Worm (Caenorhabditis elegans): ENCODE measurements around the gene pgap-2.

pgap-2 gene

DNA sequence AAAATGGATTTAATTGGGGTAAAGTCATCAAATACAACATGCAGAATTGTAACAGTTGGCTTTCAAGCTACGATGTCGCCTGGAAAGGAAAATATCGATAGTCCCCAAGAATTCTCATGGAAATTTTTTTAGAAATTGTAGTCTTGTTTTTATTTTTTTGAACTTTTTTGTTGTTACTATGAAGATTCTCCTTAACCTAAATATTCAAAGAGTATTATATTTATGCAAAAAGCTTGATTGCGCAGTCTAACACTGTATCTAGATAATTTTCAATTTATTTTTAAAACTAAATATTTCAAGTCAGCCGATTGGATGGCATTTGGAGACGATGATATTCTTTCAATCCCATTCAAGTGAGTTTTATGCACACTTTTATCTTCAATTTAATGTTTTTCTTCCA lies at the start of gene pgap-2:
TSS of gene pgap-2 (plus strand) at position 301 of the 400 bp plus-strand sequence.
- TF ChIP-seq unc-39 (tag; optimal IDR thresholded peaks at IDR 0.05) (no peak), fos-1 (tag; optimal IDR thresholded peaks at IDR 0.05) (no peak), ceh-16 (tag; optimal IDR thresholded peaks at IDR 0.05) (no peak), blmp-1 (tag; optimal IDR thresholded peaks at IDR 0.05; ENCODE audit: insufficient read depth) (no peak), lin-11 (tag; optimal IDR thresholded peaks at IDR 0.05) (no peak), lsy-2 (tag; optimal IDR thresholded peaks at IDR 0.05) (no peak), elt-3 (tag; optimal IDR thresholded peaks at IDR 0.05) (no peak), nhr-129 (tag; optimal IDR thresholded peaks at IDR 0.05) (no peak)

DNA sequence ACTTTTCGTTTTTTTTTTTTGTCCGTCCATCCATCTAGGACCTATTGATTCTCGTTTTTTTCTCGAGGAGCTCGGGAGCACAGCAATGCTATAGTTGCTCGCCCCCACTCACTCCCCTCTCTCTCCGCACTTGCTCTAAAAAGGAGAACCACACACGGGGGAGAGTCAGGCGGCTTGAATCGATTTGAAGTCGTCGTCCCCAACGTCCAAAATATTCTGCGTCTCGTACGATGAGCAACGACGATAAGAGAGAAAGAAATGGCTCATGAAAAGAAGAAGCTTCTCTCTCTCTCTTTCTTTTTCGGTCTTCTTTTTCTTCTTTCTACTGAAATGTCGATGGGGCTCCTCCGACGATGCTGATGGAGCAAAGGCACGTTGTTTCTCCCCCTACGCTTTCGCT lies 48.9 kb upstream of the pgap-2 start:
- no peak for TF ChIP-seq elt-3 (tag; optimal IDR thresholded peaks at IDR 0.05)
- no peak for TF ChIP-seq fos-1 (tag; optimal IDR thresholded peaks at IDR 0.05)
- no peak for TF ChIP-seq nhr-77 (tag; optimal IDR thresholded peaks at IDR 0.05)
- no peak for TF ChIP-seq skn-1 (tag; optimal IDR thresholded peaks at IDR 0.05)
- no peak for TF ChIP-seq sma-3 (GFP tag; optimal IDR thresholded peaks at IDR 0.05)
- TF ChIP-seq C34F6.9 (tag; optimal IDR thresholded peaks at IDR 0.05): peak; percentile 83
- peak; percentile 88 for TF ChIP-seq zag-1 (tag; optimal IDR thresholded peaks at IDR 0.05)
- peak; percentile 55 to 70 for TF ChIP-seq lsy-2 (tag; optimal IDR thresholded peaks at IDR 0.05)
- TF ChIP-seq alr-1 (tag; optimal IDR thresholded peaks at IDR 0.05): no peak
- peak; percentile 91 for TF ChIP-seq unc-55 (GFP tag; optimal IDR thresholded peaks at IDR 0.05)
- peak; percentile 45 for TF ChIP-seq egl-27 (tag; optimal IDR thresholded peaks at IDR 0.05)
- TF ChIP-seq mdl-1 (tag; optimal IDR thresholded peaks at IDR 0.05): peak in 1 of 2 experiments; percentile 32
- TF ChIP-seq F13H6.1 (tag; optimal IDR thresholded peaks at IDR 0.05): peak; percentile 63
- TF ChIP-seq nhr-10 (tag; optimal IDR thresholded peaks at IDR 0.05): no peak
- TF ChIP-seq crh-2 (tag; optimal IDR thresholded peaks at IDR 0.05): peak; percentile 72
- TF ChIP-seq gmeb-1 (tag; optimal IDR thresholded peaks at IDR 0.05): no peak
- TF ChIP-seq ceh-16 (tag; optimal IDR thresholded peaks at IDR 0.05): no peak
- no peak for TF ChIP-seq nhr-23 (tag; optimal IDR thresholded peaks at IDR 0.05)
- peak; percentile 35 for TF ChIP-seq sma-9 (GFP tag; optimal IDR thresholded peaks at IDR 0.05)
- no peak for TF ChIP-seq sma-9 (tag; optimal IDR thresholded peaks at IDR 0.05)
- TF ChIP-seq lin-11 (tag; optimal IDR thresholded peaks at IDR 0.05): peak; percentile 70
- no peak for TF ChIP-seq mbf-1 (tag; optimal IDR thresholded peaks at IDR 0.05)
- TF ChIP-seq nhr-237 (tag; optimal IDR thresholded peaks at IDR 0.05): no peak
- no peak for TF ChIP-seq ceh-82 (tag; optimal IDR thresholded peaks at IDR 0.05)
- TF ChIP-seq elt-1 (tag; optimal IDR thresholded peaks at IDR 0.05): no peak
- TF ChIP-seq unc-39 (tag; optimal IDR thresholded peaks at IDR 0.05): no peak
- no peak for TF ChIP-seq lin-39 (tag; optimal IDR thresholded peaks at IDR 0.05)
- peak; percentile 40 for TF ChIP-seq mab-5 (tag; optimal IDR thresholded peaks at IDR 0.05)
- TF ChIP-seq lin-13 (GFP tag; optimal IDR thresholded peaks at IDR 0.05): peak; percentile 36
- peak; percentile 42 for TF ChIP-seq sem-4 (tag; optimal IDR thresholded peaks at IDR 0.05)
- TF ChIP-seq nhr-21 (tag; optimal IDR thresholded peaks at IDR 0.05): no peak
- TF ChIP-seq Y55F3AM.14 (GFP tag; optimal IDR thresholded peaks at IDR 0.05): peak; percentile 69
- TF ChIP-seq nhr-129 (tag; optimal IDR thresholded peaks at IDR 0.05): peak; percentile 68
- TF ChIP-seq snpc-4 (tag; optimal IDR thresholded peaks at IDR 0.05): peak; percentile 28
- no peak for TF ChIP-seq blmp-1 (tag; optimal IDR thresholded peaks at IDR 0.05; ENCODE audit: insufficient read depth)
- TF ChIP-seq ztf-1 (GFP tag; conservative IDR thresholded peaks at IDR 0.05): no peak
- TF ChIP-seq peb-1 (tag; optimal IDR thresholded peaks at IDR 0.05): no peak
- TF ChIP-seq unc-62 (GFP tag; optimal IDR thresholded peaks at IDR 0.05): no peak
- TF ChIP-seq nhr-11 (tag; optimal IDR thresholded peaks at IDR 0.05): no peak
- no peak for TF ChIP-seq ZK546.5 (tag; optimal IDR thresholded peaks at IDR 0.05)
- no peak for TF ChIP-seq R02D3.7 (tag; optimal IDR thresholded peaks at IDR 0.05)
- TF ChIP-seq ama-1 (optimal IDR thresholded peaks at IDR 0.05): no peak
- TF ChIP-seq nhr-12 (tag; optimal IDR thresholded peaks at IDR 0.05): no peak
- no peak for TF ChIP-seq aly-2 (tag; optimal IDR thresholded peaks at IDR 0.05)
- no peak for TF ChIP-seq nhr-6 (tag; optimal IDR thresholded peaks at IDR 0.05)
